Worm (Caenorhabditis elegans) whole organism, early embryonic: Measurements from ENCODE around the gene nspe-4.

Source experiments
- B0310.2 ChIP-seq: sonication (generic microtip); optimal IDR thresholded peaks from 2 replicates; lab custom pipeline; 2016; ENCODE audit warnings: mild to moderate bottlenecking, missing genetic modification characterization, missing compliant biosample characterization
- ama-1 ChIP-seq: fragments of 150-350 bp; optimal IDR thresholded peaks from 2 replicates; lab custom pipeline; 2014
- ceh-13 ChIP-seq: fragments of 200-800 bp; sonication (Bioruptor generic); optimal IDR thresholded peaks from 2 replicates; lab custom pipeline; 2018; ENCODE audit warnings: mild to moderate bottlenecking, missing genetic modification characterization, missing compliant biosample characterization
- ets-7 ChIP-seq: sonication (generic microtip); optimal IDR thresholded peaks from 2 replicates; lab custom pipeline; 2016; ENCODE audit warnings: missing genotype, missing genetic modification characterization, missing compliant biosample characterization
- hmg-4 ChIP-seq: fragments of 200-800 bp; sonication (Bioruptor generic); optimal IDR thresholded peaks from 2 replicates; lab custom pipeline; 2018; ENCODE audit warnings: mild to moderate bottlenecking, missing genetic modification characterization, missing compliant biosample characterization
- pes-1 ChIP-seq: fragments of 200-800 bp; sonication (Bioruptor generic); IDR thresholded peaks from 2 replicates; pipeline ENCODE4 v1.3.6; 2022; ENCODE audit warnings: missing genetic modification reagents, missing genetic modification characterization, missing compliant biosample characterization
- scrt-1 ChIP-seq: fragments of 200-800 bp; sonication (Bioruptor generic); IDR thresholded peaks from 2 replicates; pipeline ENCODE4 v1.3.6; 2022; ENCODE audit warnings: missing genetic modification characterization, missing compliant biosample characterization
- sea-1 ChIP-seq: fragments of 200-800 bp; sonication (Bioruptor generic); conservative IDR thresholded peaks from 2 replicates; pipeline ENCODE4 v1.3.6; 2022; ENCODE audit warnings: missing genetic modification characterization, missing compliant biosample characterization
- tbx-37 ChIP-seq: fragments of 200-800 bp; sonication (Bioruptor generic); conservative IDR thresholded peaks from 2 replicates; pipeline ENCODE4 v1.3.6; 2022; ENCODE audit warnings: missing genetic modification reagents, missing genetic modification characterization, missing compliant biosample characterization

- TF ChIP-seq tbx-37 (no peak), pes-1 (no peak), hmg-4 (GFP tag; lab: Kevin White, UChicago) (no peak), ama-1 (lab: Kevin White, UChicago) (no peak), ceh-13 (no peak), B0310.2 (tag; lab: Kevin White, UChicago) (no peak), scrt-1 (GFP tag; lab: Robert Waterston, UW) (no peak), ets-7 (tag; lab: Kevin White, UChicago) (no peak), sea-1 (GFP tag; lab: Robert Waterston, UW) (no peak)
Observed at ce11 chrII:12621908-12622566, 9.7 kb downstream of the nspe-4 start, which contains the start of gene nspe-8.
